Worm (Caenorhabditis elegans) whole organism, late embryonic: ENCODE data around the gene krr-1.

Source experiments
- ama-1 ChIP-seq: fragments of 150-350 bp; optimal IDR thresholded peaks from 2 replicates; lab custom pipeline; 2014
- ceh-34 ChIP-seq: sonication (generic microtip); optimal IDR thresholded peaks from 2 replicates; lab custom pipeline; 2016; ENCODE audit warnings: mild to moderate bottlenecking, missing genetic modification characterization, missing compliant biosample characterization
- fkh-10 ChIP-seq: fragments of 150-350 bp; optimal IDR thresholded peaks from 2 replicates; lab custom pipeline; 2014; ENCODE audit warnings: missing biosample characterization, missing genetic modification reagents, missing genetic modification characterization
- lin-11 ChIP-seq: fragments of 200-800 bp; sonication (Bioruptor generic); optimal IDR thresholded peaks from 2 replicates; lab custom pipeline; 2018; ENCODE audit warnings: mild to moderate bottlenecking, missing genetic modification characterization, missing compliant biosample characterization
- ttx-3 ChIP-seq: sonication (generic microtip); optimal IDR thresholded peaks from 2 replicates; lab custom pipeline; 2016; ENCODE audit warnings: missing genetic modification reagents, missing genetic modification characterization, missing compliant biosample characterization

DNA sequence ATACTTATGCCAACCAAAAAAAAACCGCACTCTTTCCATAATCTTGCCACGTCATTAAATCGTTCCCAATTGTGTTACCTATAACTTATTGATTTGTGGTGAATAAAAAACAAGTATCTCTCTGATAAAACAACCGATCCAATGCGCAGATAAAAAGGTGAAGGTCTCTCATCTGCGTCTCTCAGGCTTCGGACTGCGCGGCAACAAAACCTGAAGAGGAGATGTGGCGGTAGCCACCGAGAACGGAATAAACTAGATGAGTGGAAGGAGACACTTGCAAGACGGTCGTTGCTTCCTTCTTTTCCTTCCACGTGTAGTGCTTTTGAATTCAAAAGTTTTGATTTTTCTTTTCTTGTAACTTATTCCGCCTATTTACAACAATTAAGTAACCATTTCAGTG lies 6.0 kb upstream of the krr-1 start, which contains the start of gene fkb-3:
- TF ChIP-seq lin-11 (tag; lab: Kevin White, UChicago) (no peak), ttx-3 (tag; lab: Kevin White, UChicago) (no peak), ceh-34 (tag; lab: Kevin White, UChicago) (no peak), fkh-10 (GFP tag; lab: Kevin White, UChicago) (no peak), ama-1 (no peak)
